1 fruit fly cellular context compared by ENCODE assay signal in genomic region chr3R:5058328-5058866, dm6.
TF ChIP-seq lines count a peak whose summit lies in the region.

No protein-coding gene starts in this region.

TF ChIP-seq in whole organism, embryonic, 481 proteins besides CTCF, POLR2A, EP300 and RAD21 (continued from another document):
- TF ChIP-seq CG14667 (GFP tag; IDR thresholded peaks at IDR 0.05; lab: Robert Waterston, UW) (no peak), CG10274 (GFP tag; optimal IDR thresholded peaks at IDR 0.05; lab: Kevin White, UChicago) (no peak), B-H1 (GFP tag; IDR thresholded peaks at IDR 0.05; lab: Robert Waterston, UW) (no peak), twi (tag; optimal IDR thresholded peaks at IDR 0.05; lab: Kevin White, UChicago) (no peak), CG15514 (GFP tag; optimal IDR thresholded peaks at IDR 0.05; lab: Kevin White, UChicago) (no peak), vvl (GFP tag; IDR thresholded peaks at IDR 0.05; lab: Robert Waterston, UW) (peak; percentile 96), CG7556 (GFP tag; optimal IDR thresholded peaks at IDR 0.05; lab: Kevin White, UChicago) (no peak), E2f2 (GFP tag; IDR thresholded peaks at IDR 0.05; lab: Robert Waterston, UW) (no peak), abd-A (tag; optimal IDR thresholded peaks at IDR 0.05; lab: Kevin White, UChicago) (peak; percentile 21), tio (GFP tag; optimal IDR thresholded peaks at IDR 0.05; lab: Kevin White, UChicago) (no peak), Gug (GFP tag; IDR thresholded peaks at IDR 0.05; lab: Robert Waterston, UW) (no peak), br (optimal IDR thresholded peaks at IDR 0.05; lab: Kevin White, UChicago) (no peak), chn (GFP tag; optimal IDR thresholded peaks at IDR 0.05; lab: Kevin White, UChicago) (no peak), lmd (GFP tag; IDR thresholded peaks at IDR 0.05; lab: Robert Waterston, UW) (no peak), CG14441 (GFP tag; IDR thresholded peaks at IDR 0.05; lab: Robert Waterston, UW) (no peak), fru (optimal IDR thresholded peaks at IDR 0.05; lab: Kevin White, UChicago) (no peak), CG14860 (GFP tag; IDR thresholded peaks at IDR 0.05; lab: Robert Waterston, UW; ENCODE audit: partially characterized antibody) (no peak), CG6654 (GFP tag; optimal IDR thresholded peaks at IDR 0.05; lab: Kevin White, UChicago) (no peak), Awh (GFP tag; IDR thresholded peaks at IDR 0.05; lab: Robert Waterston, UW) (peak; percentile 44; the same call in 1 of the 2 replicates), Gsc (GFP tag; IDR thresholded peaks at IDR 0.05; lab: Robert Waterston, UW) (no peak), ac (GFP tag; optimal IDR thresholded peaks at IDR 0.05; lab: Kevin White, UChicago) (no peak), Antp (GFP tag; optimal IDR thresholded peaks at IDR 0.05; lab: Kevin White, UChicago) (no peak), da (GFP tag; optimal IDR thresholded peaks at IDR 0.05; lab: Kevin White, UChicago) (no peak), sd (tag; optimal IDR thresholded peaks at IDR 0.05; lab: Kevin White, UChicago) (peak; percentile 75), CG15073 (GFP tag; optimal IDR thresholded peaks at IDR 0.05; lab: Kevin White, UChicago) (no peak), oc (tag; optimal IDR thresholded peaks at IDR 0.05; lab: Kevin White, UChicago) (peak; percentile 57), CG3838 (GFP tag; optimal IDR thresholded peaks at IDR 0.05; lab: Kevin White, UChicago) (no peak), Hr39 (optimal IDR thresholded peaks at IDR 0.05; lab: Kevin White, UChicago) (no peak)
TF ChIP-seq in whole organism, embryonic: peak in this region for 8.
